Fruit fly (Drosophila melanogaster): ENCODE measurements around the gene CG14963.

The CG14963 gene

dm6 chr3L:3127544-3127943 lies 44.8 kb downstream of the CG14963 start, which contains the start of gene promL (continued):
- TF ChIP-seq CG6175 (GFP tag; IDR thresholded peaks at IDR 0.05) (no peak), CG17328 (GFP tag; IDR thresholded peaks at IDR 0.05) (peak; percentile 39; the same call in 1 of the 2 replicates), D (optimal IDR thresholded peaks at IDR 0.05) (no peak), D (GFP tag; optimal IDR thresholded peaks at IDR 0.05) (no peak), CG7928 (GFP tag; optimal IDR thresholded peaks at IDR 0.05) (peak; percentile 95), CG11560 (tag; IDR thresholded peaks at IDR 0.05) (no peak), ham (GFP tag; IDR thresholded peaks at IDR 0.05) (no peak)

- TF ChIP-seq fd3F (GFP tag; optimal IDR thresholded peaks at IDR 0.05): no peak
- TF ChIP-seq Med (GFP tag): peak; percentile 72
- TF ChIP-seq CG2678 (tag; optimal IDR thresholded peaks at IDR 0.05): no peak
- no peak for TF ChIP-seq CG43689 (GFP tag; IDR thresholded peaks at IDR 0.05)
- no peak for TF ChIP-seq D19A (tag; optimal IDR thresholded peaks at IDR 0.05)
- TF ChIP-seq stc (GFP tag; IDR thresholded peaks at IDR 0.05): 0 out of 2 replicates have a peak, but pooled peaks have one; percentile 26
- TF ChIP-seq dimm (GFP tag; IDR thresholded peaks at IDR 0.05): no peak
- no peak for TF ChIP-seq CoRest (tag; optimal IDR thresholded peaks at IDR 0.05)
- TF ChIP-seq Ets65A (GFP tag): no peak
- no peak for TF ChIP-seq lilli (GFP tag; optimal IDR thresholded peaks at IDR 0.05)
- peak; percentile 53 for TF ChIP-seq gcm (GFP tag; optimal IDR thresholded peaks at IDR 0.05)
- no peak for TF ChIP-seq CTCF (GFP tag; optimal IDR thresholded peaks at IDR 0.05)
- no peak for TF ChIP-seq Hr39 (optimal IDR thresholded peaks at IDR 0.05)
- TF ChIP-seq CG1603 (tag; optimal IDR thresholded peaks at IDR 0.05): no peak
- TF ChIP-seq CG17802 (tag; optimal IDR thresholded peaks at IDR 0.05): no peak
- no peak for TF ChIP-seq lmd (GFP tag; IDR thresholded peaks at IDR 0.05)
- no peak for TF ChIP-seq CG34224 (GFP tag; IDR thresholded peaks at IDR 0.05; ENCODE audit: partially characterized antibody)
- TF ChIP-seq CG12769 (tag; optimal IDR thresholded peaks at IDR 0.05): no peak
- no peak for TF ChIP-seq CG2712 (tag; optimal IDR thresholded peaks at IDR 0.05)
- peak; percentile 35 for TF ChIP-seq zen (tag; optimal IDR thresholded peaks at IDR 0.05)
- TF ChIP-seq amos (GFP tag; IDR thresholded peaks at IDR 0.05; ENCODE audit: partially characterized antibody): no peak
- no peak for TF ChIP-seq row (GFP tag; IDR thresholded peaks at IDR 0.05)
- no peak for TF ChIP-seq CG14014 (GFP tag; IDR thresholded peaks at IDR 0.05)
- no peak for TF ChIP-seq fu2 (GFP tag; optimal IDR thresholded peaks at IDR 0.05)
- no peak for TF ChIP-seq CG10543 (GFP tag; optimal IDR thresholded peaks at IDR 0.05)
- TF ChIP-seq z (GFP tag; IDR thresholded peaks at IDR 0.05): 0 out of 3 replicates have a peak, but pooled peaks have one; percentile 41
- TF ChIP-seq shn (GFP tag; optimal IDR thresholded peaks at IDR 0.05): no peak
- peak; percentile 1 for TF ChIP-seq cg (GFP tag; optimal IDR thresholded peaks at IDR 0.05)
- TF ChIP-seq Eip74EF (GFP tag; optimal IDR thresholded peaks at IDR 0.05): no peak
- peak; percentile 19; the same call in 1 of the 2 replicates for TF ChIP-seq crol (GFP tag; IDR thresholded peaks at IDR 0.05)
- no peak for TF ChIP-seq chn (GFP tag; optimal IDR thresholded peaks at IDR 0.05)
- TF ChIP-seq Sin3A (optimal IDR thresholded peaks at IDR 0.05): no peak
Measured at dm6 chr3L:3126478-3126877, 45.9 kb downstream of the CG14963 start.

dm6 chr3L:3125649-3126130 lies 46.7 kb downstream of the CG14963 start:
- no peak for TF ChIP-seq CG15514 (GFP tag; optimal IDR thresholded peaks at IDR 0.05)
- no peak for TF ChIP-seq phol (tag; optimal IDR thresholded peaks at IDR 0.05)
- TF ChIP-seq CG31441 (GFP tag; IDR thresholded peaks at IDR 0.05): no peak
- TF ChIP-seq dpn (GFP tag; optimal IDR thresholded peaks at IDR 0.05): no peak
- TF ChIP-seq sens (GFP tag): peak; percentile 47
- TF ChIP-seq tna (GFP tag; IDR thresholded peaks at IDR 0.05; ENCODE audit: partially characterized antibody): no peak
- no peak for TF ChIP-seq CG12744 (GFP tag; optimal IDR thresholded peaks at IDR 0.05)
- peak in 1 of 2 experiments; percentile 39 for TF ChIP-seq Pdp1 (GFP tag; optimal IDR thresholded peaks at IDR 0.05)
- no peak for TF ChIP-seq Ptx1 (GFP tag; IDR thresholded peaks at IDR 0.05)
- no peak for TF ChIP-seq Lhr (GFP tag; optimal IDR thresholded peaks at IDR 0.05)
- peak; percentile 3 for TF ChIP-seq Sox102F (GFP tag; optimal IDR thresholded peaks at IDR 0.05)
- no peak for TF ChIP-seq Bdp1 (GFP tag; optimal IDR thresholded peaks at IDR 0.05)
- no peak for TF ChIP-seq CG13123 (GFP tag; optimal IDR thresholded peaks at IDR 0.05)
- no peak for TF ChIP-seq CG11560 (tag; IDR thresholded peaks at IDR 0.05)
- peak; percentile 61 for TF ChIP-seq Med (GFP tag)
